Worm (Caenorhabditis elegans) whole organism, L1 larva: ENCODE measurements around the gene skr-19.

ENCODE experiments used
- C04F5.9 ChIP-seq: sonication (generic microtip); optimal IDR thresholded peaks from 2 replicates; lab custom pipeline; 2016; ENCODE audit warnings: missing genetic modification characterization, missing compliant biosample characterization
- aly-2 ChIP-seq: fragments of 150-350 bp; optimal IDR thresholded peaks from 2 replicates; lab custom pipeline; 2014; ENCODE audit warnings: missing biosample characterization, missing genetic modification characterization
- ama-1 ChIP-seq: fragments of 150-350 bp; optimal IDR thresholded peaks from 2 replicates; lab custom pipeline; 2014
- lin-39 ChIP-seq: fragments of 150-350 bp; optimal IDR thresholded peaks from 2 replicates; lab custom pipeline; 2014; ENCODE audit warnings: missing biosample characterization, missing genetic modification reagents, missing genetic modification characterization
- lsy-2 ChIP-seq, 2 experiments: fragments of 150-350 bp; optimal IDR thresholded peaks; 2 replicates each; lab custom pipeline; 2014; ENCODE audit warnings: missing biosample characterization in 2 of 2, missing genetic modification characterization in 2 of 2
- nhr-90 ChIP-seq: sonication (generic microtip); optimal IDR thresholded peaks from 2 replicates; lab custom pipeline; 2016; ENCODE audit warnings: mild to moderate bottlenecking, missing genetic modification characterization, missing compliant biosample characterization; ENCODE audit not compliant: poor library complexity
- unc-62 ChIP-seq: fragments of 150-350 bp; optimal IDR thresholded peaks from 2 replicates; lab custom pipeline; 2014; ENCODE audit warnings: missing biosample characterization, missing genetic modification reagents, missing genetic modification characterization
- zip-4 ChIP-seq: fragments of 200-800 bp; sonication (Bioruptor generic); optimal IDR thresholded peaks from 2 replicates; lab custom pipeline; 2018; ENCODE audit warnings: mild to moderate bottlenecking, missing genetic modification characterization, moderate library complexity, missing compliant biosample characterization

DNA sequence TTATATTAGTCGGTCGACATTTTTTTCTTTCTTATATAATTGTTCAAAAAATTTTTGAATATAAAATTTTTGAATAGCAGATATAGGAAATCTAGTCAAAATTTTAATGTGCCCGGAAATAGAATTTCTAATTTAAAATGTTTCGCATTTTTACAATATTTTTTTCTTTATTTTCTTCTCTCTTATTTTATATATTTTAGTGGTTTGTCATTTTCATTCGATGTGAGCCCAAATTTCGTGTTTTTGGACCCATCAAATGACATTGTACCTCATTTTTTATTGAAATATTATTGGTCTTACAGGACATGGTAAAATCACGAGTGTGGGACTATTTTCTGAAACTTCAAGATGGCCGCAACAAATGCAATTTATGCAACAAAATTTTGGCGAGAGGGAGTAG is 37.7 kb upstream of the skr-19 start, which contains the start of gene K09A11.1:
- TF ChIP-seq lsy-2 (tag; optimal IDR thresholded peaks at IDR 0.05; lab: Kevin White, UChicago) (no peak), aly-2 (tag; lab: Kevin White, UChicago) (no peak), C04F5.9 (tag; lab: Kevin White, UChicago) (no peak), nhr-90 (tag; lab: Kevin White, UChicago) (no peak), ama-1 (no peak), unc-62 (GFP tag; lab: Kevin White, UChicago) (no peak), lin-39 (no peak), zip-4 (GFP tag; lab: Kevin White, UChicago) (no peak)
